Worm (Caenorhabditis elegans) whole organism, early embryonic: ENCODE measurements around the gene hsp-16.2.

Experiments
- B0310.2 ChIP-seq: sonication (generic microtip); optimal IDR thresholded peaks from 2 replicates; lab custom pipeline; 2016; ENCODE audit warnings: mild to moderate bottlenecking, missing genetic modification characterization, missing compliant biosample characterization
- F13C5.2 ChIP-seq: sonication (generic microtip); optimal IDR thresholded peaks from 2 replicates; lab custom pipeline; 2017; ENCODE audit warnings: mild to moderate bottlenecking, missing genetic modification characterization, inconsistent platforms, missing compliant biosample characterization
- aly-1 ChIP-seq: sonication (generic microtip); optimal IDR thresholded peaks from 2 replicates; lab custom pipeline; 2016; ENCODE audit warnings: missing genetic modification characterization, missing compliant biosample characterization
- ama-1 ChIP-seq: fragments of 150-350 bp; optimal IDR thresholded peaks from 2 replicates; lab custom pipeline; 2014
- ceh-36 ChIP-seq: sonication (generic microtip); optimal IDR thresholded peaks from 2 replicates; lab custom pipeline; 2016; ENCODE audit warnings: missing genetic modification characterization, inconsistent platforms, missing compliant biosample characterization
- ets-7 ChIP-seq: sonication (generic microtip); optimal IDR thresholded peaks from 2 replicates; lab custom pipeline; 2016; ENCODE audit warnings: missing genotype, missing genetic modification characterization, missing compliant biosample characterization
- flt-1 ChIP-seq: fragments of 200-800 bp; sonication (Bioruptor generic); IDR thresholded peaks from 2 replicates; pipeline ENCODE4 v1.3.6; 2022; ENCODE audit warnings: missing genetic modification characterization, missing compliant biosample characterization
- hmbx-1 ChIP-seq: sonication (generic microtip); optimal IDR thresholded peaks from 2 replicates; lab custom pipeline; 2016; ENCODE audit warnings: mild to moderate bottlenecking, missing genetic modification characterization, missing compliant biosample characterization
- hmg-4 ChIP-seq: fragments of 200-800 bp; sonication (Bioruptor generic); optimal IDR thresholded peaks from 2 replicates; lab custom pipeline; 2018; ENCODE audit warnings: mild to moderate bottlenecking, missing genetic modification characterization, missing compliant biosample characterization
- hnd-1 ChIP-seq: sonication (generic microtip); optimal IDR thresholded peaks from 2 replicates; lab custom pipeline; 2016; ENCODE audit warnings: missing genetic modification characterization, missing compliant biosample characterization
- sea-1 ChIP-seq: fragments of 200-800 bp; sonication (Bioruptor generic); conservative IDR thresholded peaks from 2 replicates; pipeline ENCODE4 v1.3.6; 2022; ENCODE audit warnings: missing genetic modification characterization, missing compliant biosample characterization
- tbx-11 ChIP-seq: fragments of 200-800 bp; sonication (Bioruptor generic); IDR thresholded peaks from 2 replicates; pipeline ENCODE4 v1.3.6; 2022; ENCODE audit warnings: missing genetic modification characterization, missing compliant biosample characterization
- tbx-37 ChIP-seq: fragments of 200-800 bp; sonication (Bioruptor generic); conservative IDR thresholded peaks from 2 replicates; pipeline ENCODE4 v1.3.6; 2022; ENCODE audit warnings: missing genetic modification reagents, missing genetic modification characterization, missing compliant biosample characterization
- tra-4 ChIP-seq: sonication (generic microtip); optimal IDR thresholded peaks from 2 replicates; lab custom pipeline; 2017; ENCODE audit warnings: missing genetic modification characterization, missing compliant biosample characterization

ce11 chrV:1789495-1789894 is 15.3 kb downstream of the hsp-16.2 start:
- TF ChIP-seq ama-1, result no peak
- no peak for TF ChIP-seq tbx-37 (GFP tag; lab: Robert Waterston, UW)
- TF ChIP-seq hmg-4 (GFP tag; lab: Kevin White, UChicago), result no peak
- TF ChIP-seq ceh-36 (tag; lab: Kevin White, UChicago), result no peak
- TF ChIP-seq hnd-1 (tag; lab: Kevin White, UChicago), result no peak
- TF ChIP-seq aly-1, result no peak
- TF ChIP-seq hmbx-1 (tag; lab: Kevin White, UChicago), result no peak
- TF ChIP-seq tbx-11 (GFP tag; lab: Robert Waterston, UW), result no peak
- TF ChIP-seq B0310.2 (tag; lab: Kevin White, UChicago), result no peak
- no peak for TF ChIP-seq F13C5.2 (tag; lab: Kevin White, UChicago)
- TF ChIP-seq flt-1 (GFP tag; lab: Robert Waterston, UW), result no peak
- TF ChIP-seq tra-4, result no peak
- TF ChIP-seq sea-1, result no peak
- no peak for TF ChIP-seq ets-7 (tag; lab: Kevin White, UChicago)
